Fruit fly (Drosophila melanogaster) whole organism, embryonic: ENCODE measurements around the gene EAChm.

ENCODE experiments used
- Atf6 ChIP-seq: fragments of 200-800 bp; sonication (Bioruptor generic); IDR thresholded peaks from 2 replicates; pipeline ENCODE4 v1.3.6; 2022; ENCODE audit warnings: missing biosample characterization, missing genetic modification characterization
- CG10462 ChIP-seq: fragments of 200-800 bp; sonication (Bioruptor generic); optimal IDR thresholded peaks from 2 replicates; lab custom pipeline; 2016; ENCODE audit warnings: missing biosample characterization, missing genetic modification characterization
- CG10543 ChIP-seq: fragments of 200-800 bp; sonication (Bioruptor generic); optimal IDR thresholded peaks from 3 replicates; lab custom pipeline; 2017; ENCODE audit warnings: missing biosample characterization, mild to moderate bottlenecking, missing genetic modification characterization, moderate library complexity
- CG10979 ChIP-seq: fragments of 200-800 bp; sonication (Bioruptor generic); optimal IDR thresholded peaks from 2 replicates; lab custom pipeline; 2018; ENCODE audit warnings: missing biosample characterization, mild to moderate bottlenecking, missing genetic modification characterization, moderate library complexity
- CG12155 ChIP-seq: fragments of 200-800 bp; sonication (Bioruptor generic); optimal IDR thresholded peaks from 3 replicates; lab custom pipeline; 2016; ENCODE audit warnings: missing biosample characterization, missing genetic modification characterization
- CG13123 ChIP-seq: fragments of 200-800 bp; sonication (Bioruptor generic); optimal IDR thresholded peaks from 2 replicates; lab custom pipeline; 2016; ENCODE audit warnings: missing biosample characterization, missing genetic modification characterization
- CG13624 ChIP-seq: fragments of 200-800 bp; sonication (Bioruptor generic); optimal IDR thresholded peaks from 2 replicates; lab custom pipeline; 2016; ENCODE audit warnings: missing biosample characterization, missing genetic modification characterization
- CG14667 ChIP-seq: fragments of 200-800 bp; sonication (Bioruptor generic); IDR thresholded peaks from 2 replicates; pipeline ENCODE4 v1.3.6; 2022; ENCODE audit warnings: missing biosample characterization, missing genetic modification characterization
- CG14965 ChIP-seq: fragments of 200-800 bp; sonication (Bioruptor generic); optimal IDR thresholded peaks from 2 replicates; lab custom pipeline; 2016; ENCODE audit warnings: missing biosample characterization, missing genetic modification characterization, borderline replicate concordance
- CG16863 ChIP-seq: fragments of 200-800 bp; sonication (Bioruptor generic); optimal IDR thresholded peaks from 3 replicates; lab custom pipeline; 2016; ENCODE audit warnings: missing biosample characterization, missing genetic modification characterization
- CG17612 ChIP-seq: fragments of 200-800 bp; sonication (Bioruptor generic); IDR thresholded peaks from 2 replicates; pipeline ENCODE4 v1.3.6; 2022; ENCODE audit warnings: missing biosample characterization, missing genetic modification characterization
- CG17802 ChIP-seq: fragments of 200-800 bp; sonication (Bioruptor generic); optimal IDR thresholded peaks from 2 replicates; lab custom pipeline; 2018; ENCODE audit warnings: missing biosample characterization, mild to moderate bottlenecking, missing genetic modification characterization, moderate library complexity
- CG18262 ChIP-seq: fragments of 200-800 bp; optimal IDR thresholded peaks from 3 replicates; lab custom pipeline; 2019; ENCODE audit warnings: missing biosample characterization, mild to moderate bottlenecking, missing genetic modification characterization, moderate library complexity
- CG2199 ChIP-seq: fragments of 200-800 bp; sonication (Bioruptor generic); IDR thresholded peaks from 3 replicates; pipeline ENCODE4 v1.3.6; 2022; ENCODE audit warnings: missing biosample characterization, missing genetic modification characterization
- CG30020 ChIP-seq: fragments of 200-800 bp; optimal IDR thresholded peaks from 2 replicates; lab custom pipeline; 2019; ENCODE audit warnings: missing biosample characterization, mild to moderate bottlenecking, missing genetic modification characterization, moderate library complexity
- CG4328 ChIP-seq: fragments of 200-800 bp; sonication (Bioruptor generic); optimal IDR thresholded peaks from 3 replicates; lab custom pipeline; 2017; ENCODE audit warnings: missing biosample characterization, missing genetic modification reagents, missing genetic modification characterization
- CG4707 ChIP-seq: fragments of 200-800 bp; sonication (Bioruptor generic); optimal IDR thresholded peaks from 2 replicates; lab custom pipeline; 2018; ENCODE audit warnings: missing biosample characterization, mild to moderate bottlenecking, missing genetic modification characterization, moderate library complexity
- CG5953 ChIP-seq: fragments of 200-800 bp; sonication (Bioruptor generic); IDR thresholded peaks from 2 replicates; pipeline ENCODE4 v1.3.6; 2022; ENCODE audit warnings: missing biosample characterization, missing genetic modification characterization
- CG6813 ChIP-seq: fragments of 200-800 bp; sonication (Bioruptor generic); optimal IDR thresholded peaks from 2 replicates; lab custom pipeline; 2017; ENCODE audit warnings: missing biosample characterization, missing genetic modification characterization, mild to moderate bottlenecking, moderate library complexity, missing genetic modification reagents
- CG7556 ChIP-seq: fragments of 200-800 bp; sonication (Bioruptor generic); optimal IDR thresholded peaks from 2 replicates; lab custom pipeline; 2017; ENCODE audit warnings: missing biosample characterization, mild to moderate bottlenecking, missing genetic modification characterization
- CG7987 ChIP-seq: fragments of 200-800 bp; sonication (Bioruptor generic); optimal IDR thresholded peaks from 2 replicates; lab custom pipeline; 2018; ENCODE audit warnings: missing biosample characterization, mild to moderate bottlenecking, missing genetic modification characterization, moderate library complexity
- CG8359 ChIP-seq: fragments of 200-800 bp; sonication (Bioruptor generic); optimal IDR thresholded peaks from 2 replicates; lab custom pipeline; 2017; ENCODE audit warnings: missing biosample characterization, mild to moderate bottlenecking, missing genetic modification characterization, borderline replicate concordance
- Dfd ChIP-seq, 2 experiments: fragments of >200 bp; optimal IDR thresholded peaks; 2 replicates each; lab custom pipeline; 2017; ENCODE audit warnings: missing biosample characterization in 2 of 2, missing genetic modification characterization in 2 of 2
- E2f2 ChIP-seq: fragments of 200-800 bp; sonication (Bioruptor generic); IDR thresholded peaks from 2 replicates; pipeline ENCODE4 v1.3.6; 2022; ENCODE audit warnings: missing biosample characterization, missing genetic modification characterization
- Elba2 ChIP-seq: fragments of 200-800 bp; sonication (Bioruptor generic); optimal IDR thresholded peaks from 3 replicates; lab custom pipeline; 2016; ENCODE audit warnings: missing biosample characterization, missing genetic modification characterization
- HLH3B ChIP-seq: fragments of 200-800 bp; sonication (Bioruptor generic); IDR thresholded peaks from 2 replicates; pipeline ENCODE4 v1.3.6; 2022; ENCODE audit warnings: missing biosample characterization, missing genetic modification characterization
- Lhr ChIP-seq: fragments of 200-800 bp; sonication (Bioruptor generic); optimal IDR thresholded peaks from 3 replicates; lab custom pipeline; 2017; ENCODE audit warnings: mild to moderate bottlenecking, missing biosample characterization, missing genetic modification reagents, missing genetic modification characterization
- Mes4 ChIP-seq: fragments of 200-800 bp; sonication (Bioruptor generic); optimal IDR thresholded peaks from 2 replicates; lab custom pipeline; 2016; ENCODE audit warnings: missing biosample characterization, missing genetic modification characterization
- NfI ChIP-seq: fragments of 200-800 bp; sonication (Bioruptor generic); optimal IDR thresholded peaks from 3 replicates; lab custom pipeline; 2018; ENCODE audit warnings: missing biosample characterization, mild to moderate bottlenecking, missing genetic modification characterization, moderate library complexity
- Pdp1 ChIP-seq, 2 experiments: fragments of 200-800 bp; sonication (Bioruptor generic); optimal IDR thresholded peaks; 3 replicates each; lab custom pipeline; 2016; ENCODE audit warnings: missing biosample characterization in 2 of 2, missing genetic modification characterization in 2 of 2, mild to moderate bottlenecking in 1 of 2, moderate library complexity in 1 of 2
- Taf1 ChIP-seq: fragments of 200-800 bp; sonication (Bioruptor generic); IDR thresholded peaks from 2 replicates; pipeline ENCODE4 v1.3.6; 2022; ENCODE audit warnings: missing biosample characterization, missing genetic modification characterization
- ato ChIP-seq: fragments of 200-800 bp; sonication (Bioruptor generic); IDR thresholded peaks from 2 replicates; pipeline ENCODE4 v1.3.6; 2022; ENCODE audit warnings: missing biosample characterization, missing genetic modification characterization; ENCODE audit not compliant: partially characterized antibody
- bab2 ChIP-seq: fragments of 200-800 bp; sonication (Bioruptor generic); optimal IDR thresholded peaks from 2 replicates; lab custom pipeline; 2016; ENCODE audit warnings: missing biosample characterization, missing genetic modification characterization
- btn ChIP-seq: fragments of 200-800 bp; sonication (Bioruptor generic); optimal IDR thresholded peaks from 2 replicates; lab custom pipeline; 2016; ENCODE audit warnings: missing biosample characterization, missing genetic modification characterization
- corto ChIP-seq: fragments of 200-800 bp; sonication (Bioruptor generic); optimal IDR thresholded peaks from 2 replicates; lab custom pipeline; 2016; ENCODE audit warnings: missing biosample characterization, mild to moderate bottlenecking, missing genetic modification characterization, moderate library complexity
- dpn ChIP-seq, 2 experiments: fragments of 200-800 bp; sonication (Bioruptor generic); optimal IDR thresholded peaks; 3 replicates each; lab custom pipeline; 2016; ENCODE audit warnings: missing biosample characterization in 2 of 2, missing genetic modification characterization in 2 of 2
- ems ChIP-seq: fragments of 200-800 bp; sonication (Bioruptor generic); optimal IDR thresholded peaks from 3 replicates; lab custom pipeline; 2016; ENCODE audit warnings: missing biosample characterization, missing genetic modification characterization
- eyg ChIP-seq: fragments of 200-800 bp; sonication (Bioruptor generic); optimal IDR thresholded peaks from 3 replicates; lab custom pipeline; 2016; ENCODE audit warnings: missing biosample characterization, missing genetic modification characterization
- gsb ChIP-seq: fragments of 200-800 bp; sonication (Bioruptor generic); IDR thresholded peaks from 2 replicates; pipeline ENCODE4 v1.3.6; 2022; ENCODE audit warnings: missing biosample characterization, missing genetic modification characterization
- lov ChIP-seq, 2 experiments: fragments of 200-800 bp in 1 of 2; fragments of >200 bp in 1 of 2; sonication (Bioruptor generic) in 1 of 2; IDR thresholded peaks in 1 of 2; optimal IDR thresholded peaks in 1 of 2; 2 replicates in 1 of 2; 3 replicates in 1 of 2; pipeline versions ENCODE4 v1.3.6 to Lab custom; 2017 to 2022; ENCODE audit warnings: missing biosample characterization in 1 of 2, missing genetic modification characterization in 1 of 2
- pan ChIP-seq, 4 experiments: fragments of >200 bp in 3 of 4; fragments of 200-800 bp in 1 of 4; sonication (Bioruptor generic) in 1 of 4; optimal IDR thresholded peaks in 3 of 4; IDR thresholded peaks in 1 of 4; 2 replicates each; pipeline versions ENCODE4 v1.3.6 to Lab custom; 2017 to 2022; ENCODE audit warnings: missing biosample characterization in 2 of 4, missing genetic modification characterization in 2 of 4, mixed read lengths in 1 of 4
- pfk ChIP-seq: fragments of 200-800 bp; sonication (Bioruptor generic); optimal IDR thresholded peaks from 2 replicates; lab custom pipeline; 2018; ENCODE audit warnings: missing biosample characterization, mild to moderate bottlenecking, missing genetic modification characterization, moderate library complexity
- pho ChIP-seq: fragments of 200-800 bp; sonication (Bioruptor generic); optimal IDR thresholded peaks from 2 replicates; lab custom pipeline; 2016; ENCODE audit warnings: missing biosample characterization, missing genetic modification characterization
- pnt ChIP-seq: fragments of 200-800 bp; sonication (Bioruptor generic); optimal IDR thresholded peaks from 3 replicates; lab custom pipeline; 2016; ENCODE audit warnings: missing biosample characterization, missing genetic modification characterization
- pros ChIP-seq: fragments of 200-800 bp; sonication (Bioruptor generic); optimal IDR thresholded peaks from 3 replicates; lab custom pipeline; 2019; ENCODE audit warnings: missing biosample characterization, mild to moderate bottlenecking, missing genetic modification characterization, moderate library complexity
- psq ChIP-seq: fragments of 200-800 bp; sonication (Bioruptor generic); optimal IDR thresholded peaks from 2 replicates; lab custom pipeline; 2017; ENCODE audit warnings: missing biosample characterization, missing genetic modification characterization
- unc-4 ChIP-seq: fragments of 200-800 bp; sonication (Bioruptor generic); IDR thresholded peaks from 2 replicates; pipeline ENCODE4 v1.3.6; 2022; ENCODE audit warnings: missing biosample characterization, missing genetic modification characterization; ENCODE audit not compliant: partially characterized antibody
- vnd ChIP-seq: fragments of 200-800 bp; sonication (Bioruptor generic); IDR thresholded peaks from 3 replicates; pipeline ENCODE4 v1.3.6; 2022; ENCODE audit warnings: missing biosample characterization, missing genetic modification characterization; ENCODE audit not compliant: partially characterized antibody

Gene EAChm

dm6 chr3L:15104849-15105555, 50.4 kb downstream of the EAChm start (continued):
- TF ChIP-seq Dfd (GFP tag; optimal IDR thresholded peaks at IDR 0.05; lab: Kevin White, UChicago), result no peak
- peak; percentile 48 for TF ChIP-seq Mes4 (GFP tag; lab: Kevin White, UChicago)
- TF ChIP-seq unc-4 (GFP tag; lab: Robert Waterston, UW), result no peak
- TF ChIP-seq CG16863 (GFP tag; lab: Kevin White, UChicago), result peak; percentile 65
- TF ChIP-seq pfk (GFP tag; lab: Kevin White, UChicago), result no peak
- peak; percentile 45 for TF ChIP-seq CG12155
- no peak for TF ChIP-seq CG17612 (GFP tag; lab: Robert Waterston, UW)
- peak; percentile 33 for TF ChIP-seq eyg (GFP tag; lab: Kevin White, UChicago)
- peak; percentile 46 for TF ChIP-seq CG18262 (tag; lab: Kevin White, UChicago)
- TF ChIP-seq Lhr, result no peak
- TF ChIP-seq btn (GFP tag; lab: Kevin White, UChicago), result no peak
- TF ChIP-seq Taf1, result no peak
- TF ChIP-seq dpn (GFP tag; optimal IDR thresholded peaks at IDR 0.05; lab: Kevin White, UChicago), result peak; percentile 57 to 78
- peak; percentile 65 for TF ChIP-seq pnt
- TF ChIP-seq E2f2 (GFP tag; lab: Robert Waterston, UW), result peak; percentile 33
- no peak for TF ChIP-seq CG17802 (tag; lab: Kevin White, UChicago)
- TF ChIP-seq CG8359 (GFP tag; lab: Kevin White, UChicago), result no peak
- no peak for TF ChIP-seq psq
- no peak for TF ChIP-seq CG4707 (GFP tag; lab: Kevin White, UChicago)
- peak; percentile 37 to 67 for TF ChIP-seq Pdp1 (GFP tag; optimal IDR thresholded peaks at IDR 0.05; lab: Kevin White, UChicago)
- peak; percentile 31 for TF ChIP-seq CG6813 (GFP tag; lab: Kevin White, UChicago)
- TF ChIP-seq bab2 (GFP tag; lab: Kevin White, UChicago), result peak; percentile 41
- no peak for TF ChIP-seq vnd
- no peak for TF ChIP-seq gsb
- TF ChIP-seq HLH3B, result peak; percentile 36; the same call in 1 of the 2 replicates
- no peak for TF ChIP-seq CG14965 (GFP tag; lab: Kevin White, UChicago)
- no peak for TF ChIP-seq Elba2
- TF ChIP-seq CG10462 (GFP tag; lab: Kevin White, UChicago), result no peak
- peak; percentile 74 for TF ChIP-seq CG13624 (GFP tag; lab: Kevin White, UChicago)
- TF ChIP-seq CG7987 (GFP tag; lab: Kevin White, UChicago), result no peak
- TF ChIP-seq CG30020 (tag; lab: Kevin White, UChicago), result no peak
- peak; percentile 55 for TF ChIP-seq corto (GFP tag; lab: Kevin White, UChicago)
- no peak for TF ChIP-seq CG2199 (GFP tag; lab: Robert Waterston, UW)
- TF ChIP-seq CG4328 (GFP tag; lab: Kevin White, UChicago), result no peak
- no peak for TF ChIP-seq CG13123 (GFP tag; lab: Kevin White, UChicago)
- no peak for TF ChIP-seq ato
- TF ChIP-seq CG7556 (GFP tag; lab: Kevin White, UChicago), result peak; percentile 81
- no peak; the same call in 1 of the 2 replicates for TF ChIP-seq CG14667 (GFP tag; lab: Robert Waterston, UW)
- peak; percentile 67 for TF ChIP-seq NfI (GFP tag; lab: Kevin White, UChicago)
- peak; percentile 53; the same call in 1 of the 2 replicates for TF ChIP-seq Atf6 (GFP tag; lab: Robert Waterston, UW)
- TF ChIP-seq CG10979 (tag; lab: Kevin White, UChicago), result peak; percentile 27
- peak; percentile 39 for TF ChIP-seq CG10543
- TF ChIP-seq ems (GFP tag; lab: Kevin White, UChicago), result peak; percentile 9
- TF ChIP-seq CG5953 (GFP tag; lab: Robert Waterston, UW), result peak; percentile 13; the same call in 1 of the 2 replicates
- peak; percentile 81 for TF ChIP-seq pho (GFP tag; lab: Kevin White, UChicago)
- TF ChIP-seq pan (optimal IDR thresholded peaks at IDR 0.05; lab: Kevin White, UChicago), result no peak
- peak in 1 of 2 experiments; percentile 68 for TF ChIP-seq pan (GFP tag; optimal IDR thresholded peaks at IDR 0.05 in 1 of 2, IDR thresholded peaks at IDR 0.05 in 1 of 2)
- TF ChIP-seq lov (optimal IDR thresholded peaks at IDR 0.05; lab: Kevin White, UChicago), result no peak
- no peak for TF ChIP-seq lov (GFP tag; IDR thresholded peaks at IDR 0.05; lab: Robert Waterston, UW)
- TF ChIP-seq pros, result no peak
